Worm (Caenorhabditis elegans) whole organism, L1 larva: Measurements from ENCODE around the gene F35E8.1.

Source experiments
- aha-1 ChIP-seq: fragments of 150-350 bp; optimal IDR thresholded peaks from 2 replicates; lab custom pipeline; 2014; ENCODE audit warnings: missing biosample characterization, missing genetic modification characterization
- fkh-10 ChIP-seq: sonication (generic microtip); optimal IDR thresholded peaks from 2 replicates; lab custom pipeline; 2017; ENCODE audit warnings: missing biosample characterization, missing genetic modification reagents, missing genetic modification characterization
- lin-13 ChIP-seq: fragments of 150-350 bp; optimal IDR thresholded peaks from 2 replicates; lab custom pipeline; 2014; ENCODE audit warnings: missing biosample characterization, missing genetic modification reagents, missing genetic modification characterization
- mab-9 ChIP-seq: fragments of 200-800 bp; sonication (Bioruptor generic); IDR thresholded peaks from 2 replicates; pipeline ENCODE4 v1.3.6; 2022; ENCODE audit warnings: missing genetic modification reagents, missing genetic modification characterization, missing compliant biosample characterization
- mdl-1 ChIP-seq, 2 experiments: fragments of 150-350 bp; optimal IDR thresholded peaks; 2 replicates each; lab custom pipeline; 2014 to 2017; ENCODE audit warnings: missing biosample characterization in 2 of 2, missing genetic modification characterization in 2 of 2, inconsistent platforms in 1 of 2
- pag-3 ChIP-seq: sonication (generic microtip); optimal IDR thresholded peaks from 2 replicates; lab custom pipeline; 2017; ENCODE audit warnings: missing genetic modification characterization, mild to moderate bottlenecking, missing compliant biosample characterization, antibody characterized with exemption, borderline replicate concordance; ENCODE audit not compliant: insufficient read depth
- snpc-4 ChIP-seq: fragments of 150-350 bp; optimal IDR thresholded peaks from 2 replicates; lab custom pipeline; 2014; ENCODE audit warnings: missing biosample characterization, missing genetic modification characterization
- sox-4 ChIP-seq: sonication (generic microtip); optimal IDR thresholded peaks from 2 replicates; lab custom pipeline; 2016; ENCODE audit warnings: missing genetic modification characterization, missing compliant biosample characterization
- swsn-7 ChIP-seq: sonication (generic microtip); optimal IDR thresholded peaks from 2 replicates; lab custom pipeline; 2016; ENCODE audit warnings: missing genetic modification characterization, missing compliant biosample characterization
- zip-4 ChIP-seq: fragments of 200-800 bp; sonication (Bioruptor generic); optimal IDR thresholded peaks from 2 replicates; lab custom pipeline; 2018; ENCODE audit warnings: mild to moderate bottlenecking, missing genetic modification characterization, moderate library complexity, missing compliant biosample characterization

- TF ChIP-seq lin-13 (GFP tag; lab: Kevin White, UChicago) = no peak
- no peak for TF ChIP-seq mab-9 (GFP tag; lab: Robert Waterston, UW)
- TF ChIP-seq sox-4 (tag; lab: Kevin White, UChicago) = no peak
- TF ChIP-seq mdl-1 (tag; optimal IDR thresholded peaks at IDR 0.05; lab: Kevin White, UChicago) = no peak
- no peak for TF ChIP-seq pag-3
- no peak for TF ChIP-seq snpc-4 (tag; lab: Kevin White, UChicago)
- TF ChIP-seq zip-4 = no peak
- TF ChIP-seq fkh-10 = no peak
- no peak for TF ChIP-seq swsn-7
- no peak for TF ChIP-seq aha-1 (tag; lab: Kevin White, UChicago)
Measured at ce11 chrV:15896671-15897070, 8.8 kb downstream of the F35E8.1 start, which contains the start of gene nhr-213.
